Fruit fly (Drosophila melanogaster) whole organism, pupa: ENCODE results near the gene RFeSP.

Source experiments
- CG10348 ChIP-seq: fragments of 200-800 bp; sonication (Bioruptor generic); IDR thresholded peaks from 2 replicates; pipeline ENCODE4 v1.3.6; 2022; ENCODE audit warnings: missing biosample characterization, missing genetic modification characterization
- CG14655 ChIP-seq: fragments of 200-800 bp; sonication (Bioruptor generic); optimal IDR thresholded peaks from 3 replicates; lab custom pipeline; 2017; ENCODE audit warnings: mild to moderate bottlenecking, missing biosample characterization, missing genetic modification reagents, missing genetic modification characterization
- CG17806 ChIP-seq: fragments of 200-800 bp; sonication (Bioruptor generic); optimal IDR thresholded peaks from 2 replicates; lab custom pipeline; 2018; ENCODE audit warnings: missing biosample characterization, mild to moderate bottlenecking, missing genetic modification characterization, moderate library complexity
- CG32121 ChIP-seq: fragments of 200-800 bp; sonication (Bioruptor generic); IDR thresholded peaks from 2 replicates; pipeline ENCODE4 v1.3.6; 2022; ENCODE audit warnings: missing biosample characterization, missing genetic modification characterization
- CG4496 ChIP-seq: fragments of 200-800 bp; sonication (Bioruptor generic); IDR thresholded peaks from 3 replicates; pipeline ENCODE4 v1.3.6; 2022; ENCODE audit warnings: missing biosample characterization, missing genetic modification characterization
- CG8159 ChIP-seq: fragments of 200-800 bp; sonication (Bioruptor generic); optimal IDR thresholded peaks from 3 replicates; lab custom pipeline; 2018; ENCODE audit warnings: missing biosample characterization, mild to moderate bottlenecking, missing genetic modification characterization, moderate library complexity
- CG8301 ChIP-seq: fragments of 200-800 bp; sonication (Bioruptor generic); optimal IDR thresholded peaks from 2 replicates; lab custom pipeline; 2018; ENCODE audit warnings: missing biosample characterization, mild to moderate bottlenecking, missing genetic modification characterization
- CG9948 ChIP-seq: fragments of 200-800 bp; sonication (Bioruptor generic); optimal IDR thresholded peaks from 2 replicates; lab custom pipeline; 2018; ENCODE audit warnings: missing biosample characterization, mild to moderate bottlenecking, missing genetic modification characterization, moderate library complexity
- D1 ChIP-seq: fragments of 200-800 bp; sonication (Bioruptor generic); optimal IDR thresholded peaks from 2 replicates; lab custom pipeline; 2018; ENCODE audit warnings: missing biosample characterization, mild to moderate bottlenecking, missing genetic modification characterization, moderate library complexity
- Ets98B ChIP-seq: fragments of 200-800 bp; sonication (Bioruptor generic); IDR thresholded peaks from 2 replicates; pipeline ENCODE4 v1.3.6; 2022; ENCODE audit warnings: missing biosample characterization, missing genetic modification characterization
- Pif1A ChIP-seq: fragments of 200-800 bp; sonication (Bioruptor generic); optimal IDR thresholded peaks from 3 replicates; lab custom pipeline; 2016; ENCODE audit warnings: missing biosample characterization, missing genetic modification characterization
- Pif1B ChIP-seq: fragments of 200-800 bp; sonication (Bioruptor generic); optimal IDR thresholded peaks from 3 replicates; lab custom pipeline; 2016; ENCODE audit warnings: missing biosample characterization, missing genetic modification characterization
- fd96Ca ChIP-seq: fragments of 200-800 bp; sonication (Bioruptor generic); IDR thresholded peaks from 3 replicates; pipeline ENCODE4 v1.3.6; 2022; ENCODE audit warnings: missing biosample characterization, missing genetic modification characterization
- gl ChIP-seq: fragments of 200-800 bp; sonication (Bioruptor generic); optimal IDR thresholded peaks from 2 replicates; lab custom pipeline; 2018; ENCODE audit warnings: missing biosample characterization, mild to moderate bottlenecking, missing genetic modification characterization

- no peak for TF ChIP-seq Pif1B
- no peak for TF ChIP-seq fd96Ca (GFP tag; lab: Robert Waterston, UW)
- no peak for TF ChIP-seq CG9948 (tag; lab: Kevin White, UChicago)
- TF ChIP-seq CG14655 = no peak
- no peak for TF ChIP-seq Ets98B (GFP tag; lab: Robert Waterston, UW)
- TF ChIP-seq CG8301 (tag; lab: Kevin White, UChicago) = no peak
- no peak for TF ChIP-seq Pif1A (GFP tag; lab: Kevin White, UChicago)
- TF ChIP-seq gl (tag; lab: Kevin White, UChicago) = no peak
- TF ChIP-seq CG4496 (GFP tag; lab: Robert Waterston, UW) = no peak
- TF ChIP-seq CG32121 (GFP tag; lab: Robert Waterston, UW) = no peak
- TF ChIP-seq D1 = no peak
- no peak for TF ChIP-seq CG8159 (tag; lab: Kevin White, UChicago)
- no peak for TF ChIP-seq CG17806 (tag; lab: Kevin White, UChicago)
- no peak for TF ChIP-seq CG10348 (GFP tag; lab: Robert Waterston, UW)
These were observed 32.1 kb upstream of the RFeSP start for dm6 chr2L:1646037-1646436.
